Worm (Caenorhabditis elegans) whole organism, L2 larva: ENCODE measurements around the gene mam-5.

Experiments
- R02D3.7 ChIP-seq: fragments of 150-350 bp; optimal IDR thresholded peaks from 2 replicates; lab custom pipeline; 2014; ENCODE audit warnings: missing biosample characterization, missing genetic modification characterization
- ZK546.5 ChIP-seq: sonication (generic microtip); optimal IDR thresholded peaks from 2 replicates; lab custom pipeline; 2017; ENCODE audit warnings: missing biosample characterization, missing genetic modification characterization
- aly-2 ChIP-seq: fragments of 150-350 bp; optimal IDR thresholded peaks from 2 replicates; lab custom pipeline; 2014; ENCODE audit warnings: missing biosample characterization, missing genetic modification characterization
- ama-1 ChIP-seq: fragments of 150-350 bp; optimal IDR thresholded peaks from 2 replicates; lab custom pipeline; 2018; ENCODE audit warnings: inconsistent platforms
- nhr-11 ChIP-seq: fragments of 150-350 bp; optimal IDR thresholded peaks from 2 replicates; lab custom pipeline; 2014; ENCODE audit warnings: missing biosample characterization, missing genetic modification characterization
- nhr-77 ChIP-seq: fragments of 150-350 bp; optimal IDR thresholded peaks from 2 replicates; lab custom pipeline; 2014; ENCODE audit warnings: missing biosample characterization, missing genetic modification characterization
- sma-9 ChIP-seq, 2 experiments: fragments of 150-350 bp in 1 of 2; sonication (generic microtip) in 1 of 2; optimal IDR thresholded peaks; 2 replicates each; lab custom pipeline; 2014 to 2016; ENCODE audit warnings: missing genetic modification characterization in 2 of 2, mild to moderate bottlenecking in 1 of 2, missing biosample characterization in 1 of 2, missing compliant biosample characterization in 1 of 2, missing genetic modification reagents in 1 of 2, moderate library complexity in 1 of 2
- unc-62 ChIP-seq: fragments of 150-350 bp; optimal IDR thresholded peaks from 2 replicates; lab custom pipeline; 2014; ENCODE audit warnings: missing biosample characterization, missing genetic modification reagents, missing genetic modification characterization
- ztf-11 ChIP-seq: sonication (generic microtip); optimal IDR thresholded peaks from 2 replicates; lab custom pipeline; 2017; ENCODE audit warnings: missing biosample characterization, missing genetic modification characterization

DNA sequence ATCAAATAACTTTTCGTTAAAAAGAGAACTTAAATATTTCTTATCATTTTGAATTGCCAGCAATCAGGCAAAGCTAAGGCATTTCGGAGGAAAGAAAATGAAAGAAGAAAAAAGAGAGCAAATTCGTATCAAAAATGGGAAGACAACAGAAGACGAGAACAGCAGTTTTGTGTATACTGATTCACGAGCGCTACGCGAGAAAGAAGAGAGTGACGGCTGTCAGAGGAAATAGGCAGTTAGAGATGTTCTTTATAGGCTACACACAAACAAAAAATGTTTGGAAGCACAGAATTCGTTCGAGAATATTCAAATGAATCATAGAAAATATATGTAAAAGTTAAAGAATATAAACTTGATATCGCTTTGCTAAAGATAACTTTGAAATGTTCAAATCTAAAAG lies 32.3 kb downstream of the mam-5 start:
- TF ChIP-seq unc-62 (GFP tag; lab: Kevin White, UChicago) (no peak), ZK546.5 (no peak), nhr-77 (no peak), aly-2 (tag; lab: Kevin White, UChicago) (no peak), sma-9 (GFP tag; optimal IDR thresholded peaks at IDR 0.05; lab: Kevin White, UChicago) (no peak), sma-9 (tag; optimal IDR thresholded peaks at IDR 0.05; lab: Kevin White, UChicago) (no peak), ama-1 (lab: Kevin White, UChicago) (peak; percentile 29), ztf-11 (tag; lab: Kevin White, UChicago) (no peak), nhr-11 (peak; percentile 53), R02D3.7 (no peak)
